Worm (Caenorhabditis elegans) whole organism, L4 larva: ENCODE data around the gene W02A2.12.

Source experiments
- aly-2 ChIP-seq: sonication (generic microtip); optimal IDR thresholded peaks from 2 replicates; lab custom pipeline; 2018; ENCODE audit warnings: missing biosample characterization, missing genetic modification characterization
- dmd-8 ChIP-seq: fragments of 200-800 bp; sonication (Bioruptor generic); IDR thresholded peaks from 2 replicates; pipeline ENCODE4 v1.3.6; 2022; ENCODE audit warnings: missing genetic modification characterization, missing compliant biosample characterization
- fos-1 ChIP-seq: fragments of 150-350 bp; optimal IDR thresholded peaks from 2 replicates; lab custom pipeline; 2014; ENCODE audit warnings: missing biosample characterization, missing genetic modification characterization
- gei-8 ChIP-seq: fragments of 200-800 bp; sonication (Bioruptor generic); optimal IDR thresholded peaks from 2 replicates; lab custom pipeline; 2018; ENCODE audit warnings: mild to moderate bottlenecking, missing genetic modification characterization, missing compliant biosample characterization
- mdl-1 ChIP-seq, 2 experiments: fragments of 150-350 bp in 1 of 2; sonication (generic microtip) in 1 of 2; optimal IDR thresholded peaks; 2 replicates each; lab custom pipeline; 2014 to 2017; ENCODE audit warnings: missing biosample characterization in 2 of 2, missing genetic modification characterization in 2 of 2
- nhr-10 ChIP-seq: fragments of 150-350 bp; optimal IDR thresholded peaks from 2 replicates; lab custom pipeline; 2014; ENCODE audit warnings: missing biosample characterization, missing genetic modification characterization
- nhr-237 ChIP-seq: sonication (generic microtip); optimal IDR thresholded peaks from 2 replicates; lab custom pipeline; 2017; ENCODE audit warnings: missing biosample characterization, missing genetic modification characterization
- nhr-25 ChIP-seq: sonication (generic microtip); optimal IDR thresholded peaks from 2 replicates; lab custom pipeline; 2017; ENCODE audit warnings: missing genetic modification characterization, mild to moderate bottlenecking, missing compliant biosample characterization, antibody characterized with exemption, moderate library complexity, borderline replicate concordance; ENCODE audit not compliant: insufficient read depth
- nhr-28 ChIP-seq: fragments of 150-350 bp; optimal IDR thresholded peaks from 2 replicates; lab custom pipeline; 2014; ENCODE audit warnings: missing biosample characterization, missing genetic modification characterization
- pha-4 ChIP-seq, 2 experiments: fragments of 150-350 bp in 1 of 2; fragments of 200-800 bp in 1 of 2; sonication (Bioruptor generic) in 1 of 2; IDR thresholded peaks in 1 of 2; optimal IDR thresholded peaks in 1 of 2; 2 replicates each; pipeline versions ENCODE4 v1.3.6 to Lab custom; 2014 to 2022; ENCODE audit warnings: missing genetic modification characterization in 2 of 2, missing genetic modification reagents in 2 of 2, missing biosample characterization in 1 of 2, missing compliant biosample characterization in 1 of 2
- pqm-1 ChIP-seq: sonication (generic microtip); optimal IDR thresholded peaks from 2 replicates; lab custom pipeline; 2017; ENCODE audit warnings: missing biosample characterization, missing genetic modification characterization
- zfp-3 ChIP-seq: fragments of 200-800 bp; sonication (Bioruptor generic); conservative IDR thresholded peaks from 2 replicates; pipeline ENCODE4 v1.3.6; 2022; ENCODE audit warnings: missing genetic modification reagents, missing genetic modification characterization, missing compliant biosample characterization

DNA sequence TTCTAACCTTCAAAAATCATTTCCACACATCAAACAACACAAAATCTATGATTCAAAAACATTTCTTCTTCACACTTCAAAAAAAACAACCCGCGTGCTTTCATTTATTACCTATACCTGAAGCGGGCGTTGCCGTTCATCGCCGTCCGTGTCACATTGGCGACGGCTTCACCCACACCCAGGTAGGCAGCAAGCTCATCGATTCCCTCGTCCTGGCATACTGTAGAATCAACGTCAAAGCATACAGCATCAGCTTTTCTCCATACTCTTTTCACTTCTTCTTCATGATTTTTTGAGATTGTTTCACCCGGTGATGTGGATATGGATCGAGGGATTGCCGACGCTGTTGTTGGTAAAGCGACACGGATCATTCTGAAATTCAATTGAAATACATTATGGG is 43.6 kb upstream of the W02A2.12 start:
- no peak for TF ChIP-seq dmd-8 (GFP tag; lab: Robert Waterston, UW)
- TF ChIP-seq pqm-1 = no peak
- TF ChIP-seq aly-2 (tag; lab: Kevin White, UChicago) = no peak
- TF ChIP-seq gei-8 (GFP tag; lab: Kevin White, UChicago) = no peak
- no peak for TF ChIP-seq nhr-28 (tag; lab: Kevin White, UChicago)
- TF ChIP-seq pha-4 (GFP tag; IDR thresholded peaks at IDR 0.05; lab: Robert Waterston, UW) = no peak
- no peak for TF ChIP-seq pha-4 (tag; optimal IDR thresholded peaks at IDR 0.05; lab: Kevin White, UChicago)
- no peak for TF ChIP-seq nhr-25 (tag; lab: Kevin White, UChicago)
- no peak for TF ChIP-seq nhr-10 (tag; lab: Kevin White, UChicago)
- TF ChIP-seq mdl-1 (tag; optimal IDR thresholded peaks at IDR 0.05; lab: Kevin White, UChicago) = no peak
- TF ChIP-seq nhr-237 (tag; lab: Kevin White, UChicago) = no peak
- no peak for TF ChIP-seq fos-1 (tag; lab: Kevin White, UChicago)
- TF ChIP-seq zfp-3 (GFP tag; lab: Robert Waterston, UW) = no peak
